Fruit fly (Drosophila melanogaster): ENCODE measurements around the gene JIL-1.

DNA sequence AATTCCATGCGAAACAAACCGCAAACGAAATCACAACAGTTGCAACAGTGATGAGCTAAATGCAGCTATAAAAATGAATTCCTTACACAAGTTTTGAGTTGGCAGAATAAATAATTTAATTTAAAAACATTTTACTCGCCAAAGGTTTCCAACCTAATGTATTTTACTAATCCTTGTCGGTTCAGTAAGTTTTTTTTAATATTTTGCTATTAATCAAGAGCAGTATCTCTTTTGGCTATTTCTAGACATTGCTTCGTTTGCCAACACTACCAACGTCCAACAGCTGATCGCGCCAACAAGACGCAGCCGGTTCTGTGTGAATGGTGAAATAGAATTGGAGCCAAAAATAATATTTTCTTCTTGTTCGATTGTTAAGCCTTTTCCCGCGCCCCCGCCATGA lies 28.3 kb downstream of the JIL-1 start, which contains the start of the genes CG32075, CG45101 and SuUR:
- TF ChIP-seq Myc (optimal IDR thresholded peaks at IDR 0.05) (no peak), insv (optimal IDR thresholded peaks at IDR 0.05) (no peak)
